Worm (Caenorhabditis elegans): Measurements from ENCODE around the gene nhr-222.

nhr-222 gene

DNA sequence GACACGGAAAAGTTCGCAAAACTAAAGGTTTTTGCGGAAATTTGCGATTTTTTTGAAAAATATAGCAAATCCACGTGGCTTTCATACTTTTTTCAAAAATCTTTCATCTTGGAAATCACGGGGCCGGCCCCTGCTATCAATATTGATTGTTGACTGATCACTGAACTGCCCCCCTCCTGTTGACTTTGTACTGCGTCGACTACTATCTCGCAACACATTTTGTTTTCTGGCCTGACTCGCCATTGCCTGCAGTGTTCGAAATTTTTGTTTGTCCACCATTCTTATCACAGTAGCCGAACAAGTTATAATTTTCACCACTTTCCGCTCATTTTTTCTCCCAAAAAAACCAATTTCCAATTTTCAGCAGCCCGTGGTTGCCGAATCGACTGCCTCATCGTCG, 37.8 kb upstream of the nhr-222 start:
- TF ChIP-seq blmp-1 (tag; optimal IDR thresholded peaks at IDR 0.05) (no peak), cnd-1 (tag; optimal IDR thresholded peaks at IDR 0.05) (no peak), nhr-2 (tag; optimal IDR thresholded peaks at IDR 0.05) (no peak), mep-1 (tag; optimal IDR thresholded peaks at IDR 0.05) (no peak), tbx-8 (GFP tag; optimal IDR thresholded peaks at IDR 0.05) (no peak), drap-1 (GFP tag; optimal IDR thresholded peaks at IDR 0.05) (no peak), lin-13 (tag; optimal IDR thresholded peaks at IDR 0.05) (no peak), pha-4 (tag; optimal IDR thresholded peaks at IDR 0.05) (no peak), elt-1 (tag; optimal IDR thresholded peaks at IDR 0.05; ENCODE audit: borderline replicate concordance, insufficient read depth) (no peak), mab-5 (tag; optimal IDR thresholded peaks at IDR 0.05) (no peak), ztf-11 (tag; optimal IDR thresholded peaks at IDR 0.05) (no peak), unc-39 (tag; optimal IDR thresholded peaks at IDR 0.05) (no peak), ceh-43 (GFP tag; optimal IDR thresholded peaks at IDR 0.05) (no peak), M03D4.4 (tag; optimal IDR thresholded peaks at IDR 0.05) (no peak), nhr-76 (tag; optimal IDR thresholded peaks at IDR 0.05) (no peak), mls-2 (tag; optimal IDR thresholded peaks at IDR 0.05) (no peak), flh-1 (GFP tag; optimal IDR thresholded peaks at IDR 0.05) (no peak), nhr-12 (tag; optimal IDR thresholded peaks at IDR 0.05) (no peak), nhr-28 (tag; optimal IDR thresholded peaks at IDR 0.05) (no peak)

DNA sequence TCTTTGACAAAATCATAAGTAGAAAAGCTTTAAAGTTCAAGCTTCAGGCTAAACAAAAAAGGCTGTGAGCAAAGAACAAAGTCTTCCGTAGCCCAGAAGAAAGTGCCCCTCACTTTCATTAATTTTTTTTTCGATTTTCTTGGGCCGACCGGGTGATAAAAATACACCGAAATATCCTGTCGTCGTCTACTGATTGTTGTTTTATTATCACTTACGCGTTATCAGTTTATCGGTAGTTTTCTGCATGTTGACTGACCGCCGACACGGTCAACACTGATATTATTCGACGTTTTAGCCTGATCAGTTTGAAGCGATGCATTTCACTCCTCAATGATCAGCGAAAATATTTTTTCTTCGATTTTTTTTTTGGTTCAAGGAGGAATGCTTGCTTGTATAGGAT, 37.1 kb upstream of the nhr-222 start:
- no peak for TF ChIP-seq nhr-28 (tag; optimal IDR thresholded peaks at IDR 0.05)
- TF ChIP-seq cnd-1 (tag; optimal IDR thresholded peaks at IDR 0.05), result no peak

DNA sequence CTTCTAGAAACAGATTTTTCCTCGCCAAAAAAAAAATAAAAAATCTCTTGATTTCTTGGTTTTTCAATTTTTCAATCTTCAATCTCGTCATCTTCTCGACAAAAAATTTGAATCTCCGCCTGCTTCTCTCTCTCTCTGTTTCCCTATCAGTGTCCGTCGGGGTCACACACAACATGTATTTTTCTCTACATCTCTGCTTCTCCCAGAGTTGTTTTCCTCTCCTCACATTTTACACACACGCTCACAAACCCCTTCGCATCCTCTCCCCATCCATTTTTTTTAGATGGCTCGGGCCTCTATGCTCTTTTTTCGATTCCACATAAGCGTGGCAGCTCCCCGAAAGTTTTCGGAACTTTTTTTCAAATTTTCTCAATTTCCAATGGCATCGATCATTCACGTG, 36.6 kb upstream of the nhr-222 start:
- TF ChIP-seq M03D4.4 (tag; optimal IDR thresholded peaks at IDR 0.05) (no peak), hlh-1 (tag; optimal IDR thresholded peaks at IDR 0.05) (peak; percentile 67), lsy-2 (tag; optimal IDR thresholded peaks at IDR 0.05) (peak; percentile 6)

DNA sequence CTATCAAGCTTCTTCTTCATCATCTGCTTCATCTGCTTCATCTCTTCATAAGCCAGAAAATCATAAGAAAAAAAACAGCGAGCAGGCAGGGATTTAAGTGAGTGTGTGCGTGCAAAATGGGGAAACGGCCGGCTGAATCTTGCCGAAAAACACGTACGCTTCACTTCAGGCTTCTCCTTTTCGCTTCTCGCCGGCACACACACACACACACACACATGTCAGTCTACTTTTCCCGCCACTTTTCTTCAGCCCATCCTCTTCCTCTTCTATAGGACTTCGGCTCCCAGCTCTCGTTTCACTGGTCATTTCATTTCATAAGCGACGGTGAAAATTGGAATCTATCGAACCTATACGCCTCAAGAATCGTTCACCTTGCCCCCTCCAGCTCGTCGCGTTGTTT, 36.0 kb upstream of the nhr-222 start:
- TF ChIP-seq sptf-1 (tag; optimal IDR thresholded peaks at IDR 0.05) (no peak), nhr-12 (tag; optimal IDR thresholded peaks at IDR 0.05) (no peak), snpc-4 (tag; optimal IDR thresholded peaks at IDR 0.05) (no peak), elt-1 (tag; optimal IDR thresholded peaks at IDR 0.05; ENCODE audit: borderline replicate concordance, insufficient read depth) (no peak)

DNA sequence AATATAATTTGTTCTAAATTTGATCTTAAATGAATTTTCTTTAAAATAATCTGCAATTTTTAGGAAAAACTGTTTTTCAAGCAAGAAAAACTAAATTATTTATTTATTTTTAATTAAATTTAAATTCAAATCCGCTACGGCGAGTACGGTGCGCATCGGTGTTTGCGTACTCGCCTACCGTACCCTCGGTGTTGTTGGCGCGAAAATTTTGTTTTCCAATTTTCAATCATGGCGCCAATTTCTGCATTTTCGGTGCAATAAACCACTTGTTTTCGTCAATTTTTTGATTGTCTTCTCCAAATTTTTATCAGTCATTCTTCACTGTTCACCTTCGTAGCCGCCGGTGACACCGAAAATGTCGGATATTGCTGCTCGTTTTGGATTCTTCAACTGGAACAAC, 35.6 kb upstream of the nhr-222 start, which contains the start of gene pygl-1:
TSS of gene pygl-1 (plus strand) at position 211 of the 400 bp plus-strand sequence.
- TF ChIP-seq lsy-2 (tag; optimal IDR thresholded peaks at IDR 0.05) (peak; percentile 85), sptf-1 (tag; optimal IDR thresholded peaks at IDR 0.05) (no peak)

DNA sequence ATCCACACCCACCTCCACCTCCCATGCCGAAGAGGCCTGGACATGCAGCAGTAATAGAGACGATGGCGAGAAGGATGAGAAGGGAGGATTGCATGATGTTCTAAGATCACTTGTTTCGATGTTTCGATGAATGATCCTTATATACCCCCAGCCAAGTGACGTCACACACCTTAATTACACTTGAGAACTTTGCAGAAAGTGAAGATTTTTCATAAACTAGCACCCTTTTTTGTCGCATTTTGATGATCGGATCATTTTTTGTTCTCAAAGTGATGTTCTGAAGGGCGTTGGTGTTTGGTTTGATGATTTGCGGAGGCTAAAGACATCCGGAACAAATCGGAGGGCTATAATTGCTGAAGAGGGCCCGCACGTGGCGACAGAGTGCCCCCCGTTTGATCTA, 32.5 kb upstream of the nhr-222 start, which contains the start of gene grl-27:
TSS of gene grl-27 (minus strand) at position 101 of the 400 bp plus-strand sequence.
- TF ChIP-seq mep-1 (tag; optimal IDR thresholded peaks at IDR 0.05) (no peak), nhr-12 (tag; optimal IDR thresholded peaks at IDR 0.05) (no peak), hlh-1 (tag; optimal IDR thresholded peaks at IDR 0.05) (no peak), drap-1 (GFP tag; optimal IDR thresholded peaks at IDR 0.05) (no peak), elt-1 (tag; optimal IDR thresholded peaks at IDR 0.05; ENCODE audit: borderline replicate concordance, insufficient read depth) (no peak), nhr-2 (tag; optimal IDR thresholded peaks at IDR 0.05) (no peak), ham-2 (GFP tag; optimal IDR thresholded peaks at IDR 0.05) (no peak), ceh-43 (GFP tag; optimal IDR thresholded peaks at IDR 0.05) (no peak), mab-5 (tag; optimal IDR thresholded peaks at IDR 0.05) (no peak), unc-120 (tag; optimal IDR thresholded peaks at IDR 0.05; ENCODE audit: poor library complexity, severe bottlenecking) (no peak), flh-1 (GFP tag; optimal IDR thresholded peaks at IDR 0.05) (no peak), nhr-76 (tag; optimal IDR thresholded peaks at IDR 0.05) (no peak), lin-32 (GFP tag; optimal IDR thresholded peaks at IDR 0.05) (no peak), tbx-8 (GFP tag; optimal IDR thresholded peaks at IDR 0.05) (no peak), cnd-1 (tag; optimal IDR thresholded peaks at IDR 0.05) (no peak), ceh-83 (GFP tag; optimal IDR thresholded peaks at IDR 0.05) (no peak), snpc-4 (tag; optimal IDR thresholded peaks at IDR 0.05) (no peak), blmp-1 (tag; optimal IDR thresholded peaks at IDR 0.05) (no peak), bed-3 (GFP tag; optimal IDR thresholded peaks at IDR 0.05) (no peak), ztf-11 (tag; optimal IDR thresholded peaks at IDR 0.05) (no peak)
